Worm (Caenorhabditis elegans): Measurements from ENCODE around the gene Y55F3AM.21.

- TF ChIP-seq F13C5.2 (tag; optimal IDR thresholded peaks at IDR 0.05) (no peak), tbx-37 (GFP tag; conservative IDR thresholded peaks at IDR 0.05) (no peak), ets-7 (tag; optimal IDR thresholded peaks at IDR 0.05) (no peak), flt-1 (GFP tag; IDR thresholded peaks at IDR 0.05) (no peak), hmg-4 (GFP tag; optimal IDR thresholded peaks at IDR 0.05) (no peak)
These were observed 24.0 kb upstream of the Y55F3AM.21 start for ce11 chrIV:1075484-1075883.
